Fruit fly (Drosophila melanogaster) whole organism, wandering third instar larva: Measurements from ENCODE around the gene COX5B.
A peak's percentile ranks its signal among the peaks of the same experiment; 100 is the strongest.

Experiments used
- Abd-B ChIP-seq: fragments of >200 bp; optimal IDR thresholded peaks from 2 replicates; lab custom pipeline; 2017; ENCODE audit warnings: missing biosample characterization, missing genetic modification characterization
- CG32264 ChIP-seq: fragments of 200-800 bp; sonication (Bioruptor generic); optimal IDR thresholded peaks from 2 replicates; lab custom pipeline; 2016; ENCODE audit warnings: missing biosample characterization, missing genetic modification characterization
- CG9705 ChIP-seq: fragments of 200-800 bp; sonication (Bioruptor generic); optimal IDR thresholded peaks from 2 replicates; lab custom pipeline; 2018; ENCODE audit warnings: missing biosample characterization, mild to moderate bottlenecking, missing genetic modification characterization
- CrebA ChIP-seq: fragments of 200-800 bp; sonication (Bioruptor generic); optimal IDR thresholded peaks from 2 replicates; lab custom pipeline; 2016; ENCODE audit warnings: missing biosample characterization, mild to moderate bottlenecking, missing genetic modification characterization, borderline replicate concordance
- Dif ChIP-seq: fragments of 200-275, 200-300 bp; sonication (Bioruptor generic); optimal IDR thresholded peaks from 2 replicates; lab custom pipeline; 2018; ENCODE audit warnings: missing biosample characterization, missing genetic modification characterization; ENCODE audit not compliant: partially characterized antibody
- GATAd ChIP-seq: sonication (Bioruptor generic); optimal IDR thresholded peaks from 2 replicates; lab custom pipeline; 2016; ENCODE audit warnings: missing biosample characterization, missing genetic modification characterization
- HLH106 ChIP-seq: fragments of 200-800 bp; optimal IDR thresholded peaks from 3 replicates; lab custom pipeline; 2019; ENCODE audit warnings: missing biosample characterization, mild to moderate bottlenecking, missing genetic modification characterization, moderate library complexity
- Hnf4 ChIP-seq: fragments of 200-800 bp; sonication (Bioruptor generic); optimal IDR thresholded peaks from 2 replicates; lab custom pipeline; 2016; ENCODE audit warnings: missing biosample characterization, mild to moderate bottlenecking, missing genetic modification characterization
- Hr78 ChIP-seq: fragments of >200 bp; optimal IDR thresholded peaks from 2 replicates; lab custom pipeline; 2017; ENCODE audit warnings: missing biosample characterization, missing genetic modification characterization
- Hr83 ChIP-seq: fragments of 200-300 bp; sonication (Bioruptor generic); optimal IDR thresholded peaks from 2 replicates; lab custom pipeline; 2016; ENCODE audit warnings: missing biosample characterization, mild to moderate bottlenecking, missing genetic modification characterization, moderate library complexity; ENCODE audit not compliant: poor library complexity, severe bottlenecking
- Jra ChIP-seq: sonication (Bioruptor generic); optimal IDR thresholded peaks from 2 replicates; lab custom pipeline; 2016; ENCODE audit warnings: missing biosample characterization, missing genetic modification characterization
- Myc ChIP-seq: fragments of >200 bp; optimal IDR thresholded peaks from 2 replicates; lab custom pipeline; 2017
- N ChIP-seq: fragments of >200 bp; optimal IDR thresholded peaks from 2 replicates; lab custom pipeline; 2018; ENCODE audit warnings: missing biosample characterization, missing external identifiers, missing genetic modification characterization
- OdsH ChIP-seq: fragments of 200-800 bp; sonication (Bioruptor generic); optimal IDR thresholded peaks from 2 replicates; lab custom pipeline; 2016; ENCODE audit warnings: missing biosample characterization, mild to moderate bottlenecking, missing genetic modification characterization
- Rel ChIP-seq, 2 experiments: fragments of 200-800 bp; sonication (Bioruptor generic) in 1 of 2; optimal IDR thresholded peaks; 2 replicates in 1 of 2; 3 replicates in 1 of 2; lab custom pipeline; 2016 to 2019; ENCODE audit warnings: mild to moderate bottlenecking in 2 of 2, missing biosample characterization in 2 of 2, missing genetic modification characterization in 2 of 2, moderate library complexity in 1 of 2
- Sp1 ChIP-seq: fragments of 200-800 bp; sonication (Bioruptor generic); optimal IDR thresholded peaks from 3 replicates; lab custom pipeline; 2019; ENCODE audit warnings: missing biosample characterization, mild to moderate bottlenecking, missing genetic modification characterization, moderate library complexity
- Vsx2 ChIP-seq: fragments of 200-300, 225-300 bp; sonication (Bioruptor generic); optimal IDR thresholded peaks from 2 replicates; lab custom pipeline; 2018; ENCODE audit warnings: missing biosample characterization, missing genetic modification characterization; ENCODE audit not compliant: partially characterized antibody
- br ChIP-seq: fragments of 200-800 bp; sonication (Bioruptor generic); optimal IDR thresholded peaks from 2 replicates; lab custom pipeline; 2016; ENCODE audit warnings: missing biosample characterization, missing genetic modification characterization
- brk ChIP-seq: fragments of 200-800 bp; sonication (Bioruptor generic); optimal IDR thresholded peaks from 2 replicates; lab custom pipeline; 2016; ENCODE audit warnings: missing biosample characterization, mild to moderate bottlenecking, missing genetic modification characterization
- dl ChIP-seq, 2 experiments: fragments of 175-275, 200-275 bp in 1 of 2; fragments of 200-275 bp in 1 of 2; sonication (Bioruptor generic); optimal IDR thresholded peaks; lab custom pipeline; 2018; ENCODE audit warnings: mild to moderate bottlenecking in 2 of 2, missing biosample characterization in 2 of 2, missing genetic modification characterization in 2 of 2, moderate library complexity in 2 of 2; ENCODE audit not compliant: partially characterized antibody in 2 of 2, insufficient read depth in 1 of 2
- dsf ChIP-seq: sonication (Bioruptor generic); optimal IDR thresholded peaks from 2 replicates; lab custom pipeline; 2016; ENCODE audit warnings: missing biosample characterization, missing genetic modification characterization, borderline replicate concordance
- ey ChIP-seq: fragments of 200-800 bp; sonication (Bioruptor generic); optimal IDR thresholded peaks from 2 replicates; lab custom pipeline; 2016; ENCODE audit warnings: missing biosample characterization, missing genetic modification characterization
- foxo ChIP-seq, 2 experiments: fragments of 200-800 bp; sonication (Bioruptor generic); optimal IDR thresholded peaks; 2 replicates in 1 of 2; 3 replicates in 1 of 2; lab custom pipeline; 2016 to 2017; ENCODE audit warnings: missing biosample characterization in 2 of 2, missing genetic modification characterization in 2 of 2
- fru ChIP-seq: fragments of 200-800 bp; sonication (Bioruptor generic); optimal IDR thresholded peaks from 3 replicates; lab custom pipeline; 2016; ENCODE audit warnings: missing biosample characterization, mild to moderate bottlenecking, missing genetic modification characterization
- h ChIP-seq: fragments of 200-800 bp; sonication (Bioruptor generic); optimal IDR thresholded peaks from 3 replicates; lab custom pipeline; 2016; ENCODE audit warnings: missing biosample characterization, mild to moderate bottlenecking, missing genetic modification characterization
- jim ChIP-seq: fragments of 175-275, 200-325 bp; sonication (Bioruptor generic); optimal IDR thresholded peaks from 2 replicates; lab custom pipeline; 2016; ENCODE audit warnings: missing biosample characterization, mild to moderate bottlenecking, missing genetic modification characterization
- pan ChIP-seq: fragments of >200 bp; optimal IDR thresholded peaks from 2 replicates; lab custom pipeline; 2017
- psq ChIP-seq: fragments of 200-800 bp; sonication (Bioruptor generic); optimal IDR thresholded peaks from 3 replicates; lab custom pipeline; 2017; ENCODE audit warnings: missing biosample characterization, mild to moderate bottlenecking, missing genetic modification characterization, moderate library complexity
- rgr ChIP-seq: fragments of 200-800 bp; sonication (Bioruptor generic); optimal IDR thresholded peaks from 3 replicates; lab custom pipeline; 2016; ENCODE audit warnings: missing biosample characterization, mild to moderate bottlenecking, missing genetic modification characterization
- sage ChIP-seq: fragments of 200-800 bp; sonication (Bioruptor generic); optimal IDR thresholded peaks from 2 replicates; lab custom pipeline; 2016; ENCODE audit warnings: missing biosample characterization, mild to moderate bottlenecking, missing genetic modification characterization
- sv ChIP-seq: fragments of 200-800 bp; sonication (Bioruptor generic); optimal IDR thresholded peaks from 3 replicates; lab custom pipeline; 2016; ENCODE audit warnings: missing biosample characterization, missing genetic modification characterization
- tai ChIP-seq: sonication (Bioruptor generic); optimal IDR thresholded peaks from 2 replicates; lab custom pipeline; 2016; ENCODE audit warnings: missing biosample characterization, missing genetic modification characterization
- woc ChIP-seq: sonication (Bioruptor generic); optimal IDR thresholded peaks from 2 replicates; lab custom pipeline; 2016; ENCODE audit warnings: missing biosample characterization, mild to moderate bottlenecking, missing genetic modification characterization

The COX5B gene

dm6 chr2L:6513948-6514347 lies 43.7 kb upstream of the COX5B start:
- TF ChIP-seq Vsx2 (GFP tag; lab: Kevin White, UChicago) (no peak), dsf (GFP tag; lab: Kevin White, UChicago) (no peak), h (no peak)
- TF ChIP-seq, all 38 proteins: peak for 0

- no peak for TF ChIP-seq pan (lab: Kevin White, UChicago)
- no peak for TF ChIP-seq sage
- no peak for TF ChIP-seq Jra (GFP tag; lab: Kevin White, UChicago)
- TF ChIP-seq Hnf4 (GFP tag; lab: Kevin White, UChicago), result no peak
- TF ChIP-seq brk, result no peak
- no peak for TF ChIP-seq N (GFP tag; lab: Kevin White, UChicago)
- no peak for TF ChIP-seq CG9705 (GFP tag; lab: Kevin White, UChicago)
- TF ChIP-seq Myc, result peak; percentile 64
- no peak for TF ChIP-seq sv (GFP tag; lab: Kevin White, UChicago)
- no peak for TF ChIP-seq dl (GFP tag; optimal IDR thresholded peaks at IDR 0.05; lab: Kevin White, UChicago; ENCODE audit: insufficient read depth in 1 of 2, partially characterized antibody in 2 of 2)
- no peak for TF ChIP-seq ey (GFP tag; lab: Kevin White, UChicago)
- TF ChIP-seq tai (GFP tag; lab: Kevin White, UChicago), result no peak
- peak; percentile 11 for TF ChIP-seq h
- no peak for TF ChIP-seq Rel (GFP tag; optimal IDR thresholded peaks at IDR 0.05; lab: Kevin White, UChicago)
- TF ChIP-seq Rel (tag; optimal IDR thresholded peaks at IDR 0.05; lab: Kevin White, UChicago), result no peak
- no peak for TF ChIP-seq GATAd (GFP tag; lab: Kevin White, UChicago)
- TF ChIP-seq OdsH, result no peak
- TF ChIP-seq Hr83 (GFP tag; lab: Kevin White, UChicago), result peak; percentile 16
Measured at dm6 chr2L:6526996-6527395, 30.6 kb upstream of the COX5B start.

dm6 chr2L:6530952-6531512 lies 26.6 kb upstream of the COX5B start:
- TF ChIP-seq Hnf4 (GFP tag; lab: Kevin White, UChicago), result no peak
- TF ChIP-seq, all 38 proteins: peak for 0

- TF ChIP-seq Hr83 (GFP tag; lab: Kevin White, UChicago) (no peak), br (GFP tag; lab: Kevin White, UChicago) (no peak), foxo (GFP tag; optimal IDR thresholded peaks at IDR 0.05; lab: Kevin White, UChicago) (no peak), Myc (no peak), brk (no peak), tai (GFP tag; lab: Kevin White, UChicago) (no peak), CG9705 (GFP tag; lab: Kevin White, UChicago) (no peak), CG32264 (GFP tag; lab: Kevin White, UChicago) (no peak), Sp1 (GFP tag; lab: Kevin White, UChicago) (no peak), Vsx2 (GFP tag; lab: Kevin White, UChicago) (no peak), OdsH (no peak), Hr78 (no peak), Dif (GFP tag; lab: Kevin White, UChicago) (no peak), jim (no peak), GATAd (GFP tag; lab: Kevin White, UChicago) (no peak), psq (GFP tag; lab: Kevin White, UChicago) (no peak), CrebA (GFP tag; lab: Kevin White, UChicago) (no peak)
Measured at dm6 chr2L:6531985-6532699, 25.5 kb upstream of the COX5B start.

- TF ChIP-seq woc (GFP tag; lab: Kevin White, UChicago) (no peak), fru (no peak), dl (GFP tag; optimal IDR thresholded peaks at IDR 0.05; lab: Kevin White, UChicago; ENCODE audit: insufficient read depth in 1 of 2, partially characterized antibody in 2 of 2) (no peak), jim (no peak), CrebA (GFP tag; lab: Kevin White, UChicago) (no peak), pan (lab: Kevin White, UChicago) (no peak), rgr (GFP tag; lab: Kevin White, UChicago) (no peak), Abd-B (no peak), HLH106 (tag; lab: Kevin White, UChicago) (no peak), Hnf4 (GFP tag; lab: Kevin White, UChicago) (no peak), Vsx2 (GFP tag; lab: Kevin White, UChicago) (no peak), Dif (GFP tag; lab: Kevin White, UChicago) (no peak), OdsH (no peak), Jra (GFP tag; lab: Kevin White, UChicago) (no peak), Sp1 (GFP tag; lab: Kevin White, UChicago) (no peak), CG32264 (GFP tag; lab: Kevin White, UChicago) (no peak), psq (GFP tag; lab: Kevin White, UChicago) (no peak)
Measured at dm6 chr2L:6532977-6533376, 24.6 kb upstream of the COX5B start.
